Worm (Caenorhabditis elegans) whole organism, L4 larva: Measurements from ENCODE around the gene R144.10.

Experiments
- D1046.2 ChIP-seq: fragments of 200-800 bp; sonication (Bioruptor generic); IDR thresholded peaks from 2 replicates; pipeline ENCODE4 v1.3.6; 2022; ENCODE audit warnings: missing genetic modification characterization, missing compliant biosample characterization
- R02D3.7 ChIP-seq: fragments of 150-350 bp; sonication (generic microtip); optimal IDR thresholded peaks from 3 replicates; lab custom pipeline; 2014; ENCODE audit warnings: missing biosample characterization, missing genetic modification characterization
- Y105C5A.15 ChIP-seq: fragments of 200-800 bp; sonication (Bioruptor generic); IDR thresholded peaks from 2 replicates; pipeline ENCODE4 v1.3.6; 2022; ENCODE audit warnings: missing genetic modification characterization, missing compliant biosample characterization
- Y48G9A.11 ChIP-seq: fragments of 200-800 bp; sonication (Bioruptor generic); IDR thresholded peaks from 2 replicates; pipeline ENCODE4 v1.3.6; 2022; ENCODE audit warnings: missing genetic modification reagents, missing genetic modification characterization, missing compliant biosample characterization
- aly-2 ChIP-seq: sonication (generic microtip); optimal IDR thresholded peaks from 2 replicates; lab custom pipeline; 2018; ENCODE audit warnings: missing biosample characterization, missing genetic modification characterization
- ceh-20 ChIP-seq: fragments of 200-800 bp; sonication (Bioruptor generic); IDR thresholded peaks from 2 replicates; pipeline ENCODE4 v1.3.6; 2022; ENCODE audit warnings: missing genetic modification reagents, missing genetic modification characterization, missing compliant biosample characterization
- ceh-28 ChIP-seq: fragments of 150-350 bp; optimal IDR thresholded peaks from 2 replicates; lab custom pipeline; 2014; ENCODE audit warnings: missing biosample characterization, missing genetic modification reagents, missing genetic modification characterization
- ceh-62 ChIP-seq: sonication (generic microtip); optimal IDR thresholded peaks from 2 replicates; lab custom pipeline; 2017; ENCODE audit warnings: missing biosample characterization, missing genetic modification characterization
- ceh-82 ChIP-seq: sonication (generic microtip); optimal IDR thresholded peaks from 2 replicates; lab custom pipeline; 2017; ENCODE audit warnings: missing biosample characterization, missing genetic modification characterization
- ces-1 ChIP-seq: fragments of 150-350 bp; sonication (generic microtip); optimal IDR thresholded peaks from 4 replicates; lab custom pipeline; 2014; ENCODE audit warnings: missing biosample characterization, missing genetic modification reagents, missing genetic modification characterization
- ctbp-1 ChIP-seq: fragments of 200-800 bp; sonication (Bioruptor generic); IDR thresholded peaks from 2 replicates; pipeline ENCODE4 v1.3.6; 2022; ENCODE audit warnings: missing genetic modification reagents, missing genetic modification characterization, missing compliant biosample characterization
- dmd-6 ChIP-seq: fragments of 200-800 bp; sonication (Bioruptor generic); IDR thresholded peaks from 2 replicates; pipeline ENCODE4 v1.3.6; 2022; ENCODE audit warnings: missing genetic modification reagents, missing genetic modification characterization, missing compliant biosample characterization
- dmd-9 ChIP-seq: fragments of 200-800 bp; sonication (Bioruptor generic); IDR thresholded peaks from 2 replicates; pipeline ENCODE4 v1.3.6; 2022; ENCODE audit warnings: missing genetic modification reagents, missing genetic modification characterization, missing compliant biosample characterization
- dpl-1 ChIP-seq: fragments of 150-350 bp; optimal IDR thresholded peaks from 2 replicates; lab custom pipeline; 2014; ENCODE audit warnings: missing biosample characterization, missing genetic modification reagents, missing genetic modification characterization
- dve-1 ChIP-seq: sonication (generic microtip); optimal IDR thresholded peaks from 2 replicates; lab custom pipeline; 2017; ENCODE audit warnings: antibody characterized with exemption, mild to moderate bottlenecking, missing genetic modification characterization, missing compliant biosample characterization; ENCODE audit not compliant: insufficient read depth
- gei-8 ChIP-seq: fragments of 200-800 bp; sonication (Bioruptor generic); optimal IDR thresholded peaks from 2 replicates; lab custom pipeline; 2018; ENCODE audit warnings: mild to moderate bottlenecking, missing genetic modification characterization, missing compliant biosample characterization
- hif-1 ChIP-seq, 2 experiments: sonication (generic microtip); optimal IDR thresholded peaks; 2 replicates each; lab custom pipeline; 2016 to 2017; ENCODE audit warnings: missing compliant biosample characterization in 2 of 2, missing genetic modification characterization in 2 of 2, missing genetic modification reagents in 2 of 2, missing genotype in 2 of 2, mild to moderate bottlenecking in 1 of 2
- hlh-11 ChIP-seq: fragments of 200-800 bp; sonication (Bioruptor generic); optimal IDR thresholded peaks from 2 replicates; lab custom pipeline; 2018; ENCODE audit warnings: mild to moderate bottlenecking, missing genetic modification characterization, missing compliant biosample characterization
- hlh-30 ChIP-seq: sonication (generic microtip); optimal IDR thresholded peaks from 2 replicates; lab custom pipeline; 2017; ENCODE audit warnings: antibody characterized with exemption, mild to moderate bottlenecking, missing genetic modification characterization, missing compliant biosample characterization; ENCODE audit not compliant: insufficient read depth
- hmg-1.1 ChIP-seq: fragments of 200-800 bp; sonication (Bioruptor generic); IDR thresholded peaks from 2 replicates; pipeline ENCODE4 v1.3.6; 2022; ENCODE audit warnings: missing genetic modification reagents, missing genetic modification characterization, missing compliant biosample characterization
- jun-1 ChIP-seq: fragments of 150-350 bp; optimal IDR thresholded peaks from 2 replicates; lab custom pipeline; 2014; ENCODE audit warnings: missing biosample characterization, missing genetic modification reagents, missing genetic modification characterization
- lim-7 ChIP-seq: fragments of 200-800 bp; sonication (Bioruptor generic); IDR thresholded peaks from 2 replicates; pipeline ENCODE4 v1.3.6; 2022; ENCODE audit warnings: missing genetic modification characterization, missing compliant biosample characterization
- lin-13 ChIP-seq: fragments of 150-350 bp; optimal IDR thresholded peaks from 2 replicates; lab custom pipeline; 2014; ENCODE audit warnings: missing biosample characterization, missing genetic modification reagents, missing genetic modification characterization
- lin-38 ChIP-seq: fragments of 200-800 bp; sonication (Bioruptor generic); IDR thresholded peaks from 2 replicates; pipeline ENCODE4 v1.3.6; 2022; ENCODE audit warnings: missing genetic modification reagents, missing genetic modification characterization, missing compliant biosample characterization
- madf-5 ChIP-seq, 2 experiments: fragments of 200-800 bp; sonication (Bioruptor generic); IDR thresholded peaks; 2 replicates each; pipeline ENCODE4 v1.3.6; 2022; ENCODE audit warnings: missing compliant biosample characterization in 2 of 2, missing genetic modification characterization in 2 of 2
- mdl-1 ChIP-seq, 2 experiments: fragments of 150-350 bp in 1 of 2; sonication (generic microtip) in 1 of 2; optimal IDR thresholded peaks; 2 replicates each; lab custom pipeline; 2014 to 2017; ENCODE audit warnings: missing biosample characterization in 2 of 2, missing genetic modification characterization in 2 of 2
- mep-1 ChIP-seq: fragments of 150-350 bp; sonication (generic microtip); optimal IDR thresholded peaks from 3 replicates; lab custom pipeline; 2014; ENCODE audit warnings: missing biosample characterization, missing genetic modification characterization
- mes-2 ChIP-seq: sonication (generic microtip); optimal IDR thresholded peaks from 2 replicates; lab custom pipeline; 2016; ENCODE audit warnings: missing genotype, mild to moderate bottlenecking, missing genetic modification characterization, missing compliant biosample characterization; ENCODE audit not compliant: poor library complexity, severe bottlenecking
- mxl-2 ChIP-seq: fragments of 200-800 bp; sonication (Bioruptor generic); conservative IDR thresholded peaks from 2 replicates; pipeline ENCODE4 v1.3.6; 2022; ENCODE audit warnings: missing genetic modification reagents, missing genetic modification characterization, missing compliant biosample characterization
- nhr-10 ChIP-seq: fragments of 150-350 bp; optimal IDR thresholded peaks from 2 replicates; lab custom pipeline; 2014; ENCODE audit warnings: missing biosample characterization, missing genetic modification characterization
- nhr-102 ChIP-seq: sonication (generic microtip); optimal IDR thresholded peaks from 2 replicates; lab custom pipeline; 2016; ENCODE audit warnings: mild to moderate bottlenecking, missing genetic modification characterization, moderate library complexity, missing compliant biosample characterization
- nhr-11 ChIP-seq: fragments of 150-350 bp; optimal IDR thresholded peaks from 2 replicates; lab custom pipeline; 2014; ENCODE audit warnings: missing biosample characterization, missing genetic modification characterization
- nhr-111 ChIP-seq: fragments of 200-800 bp; sonication (Bioruptor generic); optimal IDR thresholded peaks from 2 replicates; lab custom pipeline; 2018; ENCODE audit warnings: mild to moderate bottlenecking, missing genetic modification characterization, missing compliant biosample characterization
- nhr-25 ChIP-seq: sonication (generic microtip); optimal IDR thresholded peaks from 2 replicates; lab custom pipeline; 2017; ENCODE audit warnings: missing genetic modification characterization, mild to moderate bottlenecking, missing compliant biosample characterization, antibody characterized with exemption, moderate library complexity, borderline replicate concordance; ENCODE audit not compliant: insufficient read depth
- nhr-28 ChIP-seq: fragments of 150-350 bp; optimal IDR thresholded peaks from 2 replicates; lab custom pipeline; 2014; ENCODE audit warnings: missing biosample characterization, missing genetic modification characterization
- nhr-48 ChIP-seq: sonication (generic microtip); optimal IDR thresholded peaks from 2 replicates; lab custom pipeline; 2016; ENCODE audit warnings: mild to moderate bottlenecking, missing genetic modification characterization, missing compliant biosample characterization
- nhr-6 ChIP-seq: fragments of 150-350 bp; optimal IDR thresholded peaks from 2 replicates; lab custom pipeline; 2014; ENCODE audit warnings: missing biosample characterization, missing genetic modification characterization
- nhr-77 ChIP-seq: fragments of 150-350 bp; optimal IDR thresholded peaks from 2 replicates; lab custom pipeline; 2014; ENCODE audit warnings: missing biosample characterization, missing genetic modification characterization
- pha-4 ChIP-seq, 2 experiments: fragments of 150-350 bp in 1 of 2; fragments of 200-800 bp in 1 of 2; sonication (Bioruptor generic) in 1 of 2; IDR thresholded peaks in 1 of 2; optimal IDR thresholded peaks in 1 of 2; 2 replicates each; pipeline versions ENCODE4 v1.3.6 to Lab custom; 2014 to 2022; ENCODE audit warnings: missing genetic modification characterization in 2 of 2, missing genetic modification reagents in 2 of 2, missing biosample characterization in 1 of 2, missing compliant biosample characterization in 1 of 2
- php-3 ChIP-seq: fragments of 200-800 bp; sonication (Bioruptor generic); IDR thresholded peaks from 2 replicates; pipeline ENCODE4 v1.3.6; 2022; ENCODE audit warnings: missing genetic modification reagents, missing genetic modification characterization, missing compliant biosample characterization
- rbr-2 ChIP-seq: sonication (generic microtip); optimal IDR thresholded peaks from 2 replicates; lab custom pipeline; 2016; ENCODE audit warnings: missing genotype, missing genetic modification characterization, missing compliant biosample characterization
- set-16 ChIP-seq: fragments of 200-800 bp; sonication (Bioruptor generic); IDR thresholded peaks from 2 replicates; pipeline ENCODE4 v1.3.6; 2022; ENCODE audit warnings: missing genetic modification reagents, missing genetic modification characterization, missing compliant biosample characterization
- spr-3 ChIP-seq: fragments of 200-800 bp; sonication (Bioruptor generic); optimal IDR thresholded peaks from 2 replicates; lab custom pipeline; 2018; ENCODE audit warnings: mild to moderate bottlenecking, missing genetic modification characterization, missing compliant biosample characterization
- tra-1 ChIP-seq: fragments of 200-800 bp; sonication (Bioruptor generic); IDR thresholded peaks from 2 replicates; pipeline ENCODE4 v1.3.6; 2022; ENCODE audit warnings: missing genetic modification reagents, missing genetic modification characterization, missing compliant biosample characterization
- zag-1 ChIP-seq: fragments of 150-350 bp; optimal IDR thresholded peaks from 2 replicates; lab custom pipeline; 2014; ENCODE audit warnings: missing biosample characterization, missing genetic modification characterization
- zip-2 ChIP-seq: fragments of 150-350 bp; optimal IDR thresholded peaks from 2 replicates; lab custom pipeline; 2014; ENCODE audit warnings: missing biosample characterization, missing genetic modification characterization
- ztf-11 ChIP-seq: fragments of 150-350 bp; optimal IDR thresholded peaks from 2 replicates; lab custom pipeline; 2014; ENCODE audit warnings: missing biosample characterization, missing genetic modification characterization
- ztf-7 ChIP-seq: fragments of 150-350 bp; optimal IDR thresholded peaks from 2 replicates; lab custom pipeline; 2014; ENCODE audit warnings: missing biosample characterization, missing genetic modification characterization

Gene R144.10

ce11 chrIII:5013915-5014346, 11.8 kb upstream of the R144.10 start (continued):
- TF ChIP-seq Y48G9A.11 (no peak), php-3 (GFP tag; lab: Robert Waterston, UW) (peak; percentile 71; the same call in 1 of the 2 replicates), ceh-62 (tag; lab: Kevin White, UChicago) (no peak), ztf-7 (tag; lab: Kevin White, UChicago) (peak; percentile 79), ctbp-1 (GFP tag; lab: Robert Waterston, UW) (peak; percentile 85), ces-1 (GFP tag; lab: Kevin White, UChicago) (peak; percentile 71), gei-8 (GFP tag; lab: Kevin White, UChicago) (peak; percentile 21), nhr-102 (tag; lab: Kevin White, UChicago) (peak; percentile 48), ceh-20 (GFP tag; lab: Robert Waterston, UW) (peak; percentile 65; the same call in 1 of the 2 replicates), zag-1 (tag; lab: Kevin White, UChicago) (no peak), dve-1 (peak; percentile 87), nhr-48 (tag; lab: Kevin White, UChicago) (peak; percentile 58), lim-7 (GFP tag; lab: Robert Waterston, UW) (0 out of 2 replicates have a peak, but pooled peaks have one; percentile 35), R02D3.7 (tag; lab: Kevin White, UChicago) (no peak), ztf-11 (no peak), pha-4 (GFP tag; IDR thresholded peaks at IDR 0.05; lab: Robert Waterston, UW) (peak; percentile 76; the same call in 1 of the 2 replicates), pha-4 (tag; optimal IDR thresholded peaks at IDR 0.05; lab: Kevin White, UChicago) (peak; percentile 16), jun-1 (tag; lab: Kevin White, UChicago) (no peak), Y105C5A.15 (no peak), dpl-1 (GFP tag; lab: Kevin White, UChicago) (peak; percentile 56), rbr-2 (tag; lab: Kevin White, UChicago) (peak; percentile 90), nhr-10 (peak; percentile 69), ceh-28 (peak; percentile 65), hlh-11 (tag; lab: Kevin White, UChicago) (peak; percentile 94), hmg-1.1 (GFP tag; lab: Robert Waterston, UW) (peak; percentile 93), spr-3 (GFP tag; lab: Kevin White, UChicago) (no peak), dmd-9 (GFP tag; lab: Robert Waterston, UW) (no peak), nhr-111 (no peak), ceh-82 (tag; lab: Kevin White, UChicago) (no peak), mxl-2 (GFP tag; lab: Robert Waterston, UW) (no peak), mep-1 (tag; lab: Kevin White, UChicago) (peak; percentile 97), D1046.2 (GFP tag; lab: Robert Waterston, UW) (no peak), lin-38 (GFP tag; lab: Robert Waterston, UW) (peak; percentile 67), madf-5 (GFP tag; IDR thresholded peaks at IDR 0.05; lab: Robert Waterston, UW) (0 out of 4 replicates have a peak, but pooled peaks of 1 of the 2 experiments have one; percentile 28), hif-1 (tag; optimal IDR thresholded peaks at IDR 0.05; lab: Kevin White, UChicago) (peak in 1 of 2 experiments; percentile 73), hlh-30 (tag; lab: Kevin White, UChicago) (peak; percentile 82), nhr-25 (tag; lab: Kevin White, UChicago) (peak; percentile 62), mdl-1 (tag; optimal IDR thresholded peaks at IDR 0.05; lab: Kevin White, UChicago) (peak; percentile 42 to 78), aly-2 (no peak), lin-13 (GFP tag; lab: Kevin White, UChicago) (peak; percentile 63), dmd-6 (peak; percentile 64), zip-2 (tag; lab: Kevin White, UChicago) (peak; percentile 34), nhr-11 (peak; percentile 94), nhr-77 (tag; lab: Kevin White, UChicago) (peak; percentile 85), nhr-6 (tag; lab: Kevin White, UChicago) (peak; percentile 65), mes-2 (tag; lab: Kevin White, UChicago) (peak; percentile 75), tra-1 (0 out of 2 replicates have a peak, but pooled peaks have one; percentile 34), nhr-28 (tag; lab: Kevin White, UChicago) (peak; percentile 62), set-16 (peak; percentile 77)
